Fruit fly (Drosophila melanogaster): ENCODE results near the gene CG14658.

Gene CG14658

dm6 chr3R:4806318-4806757 lies 24.0 kb downstream of the CG14658 start (continued):
- TF ChIP-seq CG12219 (GFP tag; optimal IDR thresholded peaks at IDR 0.05) (peak; percentile 55), CG2712 (tag; optimal IDR thresholded peaks at IDR 0.05) (peak; percentile 27), CG8290 (GFP tag; optimal IDR thresholded peaks at IDR 0.05) (peak; percentile 49), CG8290 (tag; optimal IDR thresholded peaks at IDR 0.05) (peak; percentile 53 to 63), Atf6 (GFP tag; IDR thresholded peaks at IDR 0.05) (peak; percentile 59), E2f2 (GFP tag; IDR thresholded peaks at IDR 0.05) (peak; percentile 29; the same call in 1 of the 2 replicates), CG3163 (GFP tag; optimal IDR thresholded peaks at IDR 0.05) (peak; percentile 63), CG12744 (GFP tag; optimal IDR thresholded peaks at IDR 0.05) (no peak), usp (GFP tag; optimal IDR thresholded peaks at IDR 0.05) (no peak), CG11723 (GFP tag; optimal IDR thresholded peaks at IDR 0.05) (peak; percentile 50), CG8478 (optimal IDR thresholded peaks at IDR 0.05) (no peak), CG3726 (GFP tag; IDR thresholded peaks at IDR 0.05) (no peak), croc (GFP tag; conservative IDR thresholded peaks at IDR 0.05) (no peak), sob (GFP tag; IDR thresholded peaks at IDR 0.05) (no peak), zen2 (GFP tag; IDR thresholded peaks at IDR 0.05; ENCODE audit: partially characterized antibody) (no peak), oc (tag; optimal IDR thresholded peaks at IDR 0.05) (peak; percentile 41), en (GFP tag; optimal IDR thresholded peaks at IDR 0.05) (peak; percentile 61), nmo (GFP tag; optimal IDR thresholded peaks at IDR 0.05) (no peak), pfk (GFP tag; optimal IDR thresholded peaks at IDR 0.05) (peak; percentile 49), yki (optimal IDR thresholded peaks at IDR 0.05) (peak; percentile 53), B-H1 (GFP tag; IDR thresholded peaks at IDR 0.05) (no peak; the same call in 2 of the 3 replicates), CG12659 (GFP tag; optimal IDR thresholded peaks at IDR 0.05) (peak; percentile 66), exex (tag; optimal IDR thresholded peaks at IDR 0.05) (no peak), tup (GFP tag; optimal IDR thresholded peaks at IDR 0.05) (peak; percentile 13), tio (GFP tag; optimal IDR thresholded peaks at IDR 0.05) (no peak), lmd (GFP tag; IDR thresholded peaks at IDR 0.05) (no peak), CG17802 (tag; optimal IDR thresholded peaks at IDR 0.05) (no peak), CG5953 (GFP tag; IDR thresholded peaks at IDR 0.05) (no peak), nau (GFP tag; optimal IDR thresholded peaks at IDR 0.05) (peak; percentile 91), CG7556 (GFP tag; optimal IDR thresholded peaks at IDR 0.05) (peak; percentile 55), CG34224 (GFP tag; IDR thresholded peaks at IDR 0.05; ENCODE audit: partially characterized antibody) (peak; percentile 32; the same call in 1 of the 3 replicates), wek (GFP tag; optimal IDR thresholded peaks at IDR 0.05) (peak; percentile 88), CHES-1-like (GFP tag; optimal IDR thresholded peaks at IDR 0.05) (peak; percentile 66), Atf-2 (GFP tag; optimal IDR thresholded peaks at IDR 0.05) (peak; percentile 35), Atf3 (GFP tag; optimal IDR thresholded peaks at IDR 0.05) (no peak), insv (GFP tag; optimal IDR thresholded peaks at IDR 0.05) (peak in 1 of 2 experiments; percentile 39), CG12769 (tag; optimal IDR thresholded peaks at IDR 0.05) (no peak), corto (GFP tag; optimal IDR thresholded peaks at IDR 0.05) (no peak), bab2 (GFP tag; optimal IDR thresholded peaks at IDR 0.05) (peak; percentile 77), CG3847 (GFP tag; IDR thresholded peaks at IDR 0.05) (no peak), bbx (GFP tag; IDR thresholded peaks at IDR 0.05; ENCODE audit: partially characterized antibody) (peak; percentile 64; the same call in 1 of the 2 replicates), CG14050 (GFP tag; IDR thresholded peaks at IDR 0.05) (no peak), vfl (GFP tag; optimal IDR thresholded peaks at IDR 0.05) (peak; percentile 7), dimm (GFP tag; IDR thresholded peaks at IDR 0.05) (no peak), Rx (GFP tag; IDR thresholded peaks at IDR 0.05) (no peak), CG11456 (GFP tag; IDR thresholded peaks at IDR 0.05) (no peak), CG15479 (GFP tag; optimal IDR thresholded peaks at IDR 0.05) (no peak), CG1603 (tag; optimal IDR thresholded peaks at IDR 0.05) (peak; percentile 21), CG16815 (GFP tag; optimal IDR thresholded peaks at IDR 0.05) (no peak), cato (GFP tag; optimal IDR thresholded peaks at IDR 0.05; ENCODE audit: borderline replicate concordance) (no peak), H15 (GFP tag; IDR thresholded peaks at IDR 0.05) (no peak), Ets65A (GFP tag) (no peak)

All from whole organism, embryonic.